Worm (Caenorhabditis elegans) whole organism, mixed stage, embryonic: ENCODE measurements around the gene T22B2.5.

Experiments
- nhr-12 ChIP-seq: fragments of 150-350 bp; optimal IDR thresholded peaks from 2 replicates; lab custom pipeline; 2014; ENCODE audit warnings: missing biosample characterization, missing genetic modification characterization
- snpc-4 ChIP-seq: fragments of 150-350 bp; optimal IDR thresholded peaks from 2 replicates; lab custom pipeline; 2014; ENCODE audit warnings: missing biosample characterization, missing genetic modification characterization
- unc-39 ChIP-seq: fragments of 150-350 bp; optimal IDR thresholded peaks from 2 replicates; lab custom pipeline; 2014; ENCODE audit warnings: missing biosample characterization, missing genetic modification characterization
- zip-8 ChIP-seq: fragments of 150-350 bp; optimal IDR thresholded peaks from 2 replicates; lab custom pipeline; 2014; ENCODE audit warnings: missing biosample characterization, missing genetic modification characterization

ce11 chrX:3911280-3911679 lies at the start of gene T22B2.5:
- TF ChIP-seq nhr-12 (tag; lab: Kevin White, UChicago) (no peak), unc-39 (no peak), zip-8 (no peak), snpc-4 (tag; lab: Kevin White, UChicago) (no peak)
